Worm (Caenorhabditis elegans) whole organism, young adult: Measurements from ENCODE around the gene Y46G5A.18.
A peak's percentile ranks its signal among the peaks of the same experiment; 100 is the strongest.

Experiments
- B0019.2 ChIP-seq: fragments of 200-800 bp; sonication (Bioruptor generic); conservative IDR thresholded peaks from 2 replicates; pipeline ENCODE4 v1.3.6; 2022; ENCODE audit warnings: missing genetic modification reagents, missing genetic modification characterization, missing compliant biosample characterization
- B0336.3 ChIP-seq: fragments of 200-800 bp; sonication (Bioruptor generic); IDR thresholded peaks from 2 replicates; pipeline ENCODE4 v1.3.6; 2022; ENCODE audit warnings: missing genetic modification characterization, missing compliant biosample characterization
- C17E4.6 ChIP-seq: fragments of 200-800 bp; sonication (Bioruptor generic); IDR thresholded peaks from 2 replicates; pipeline ENCODE4 v1.3.6; 2022; ENCODE audit warnings: missing genetic modification reagents, missing genetic modification characterization, missing compliant biosample characterization
- F10E7.11 ChIP-seq: sonication (generic microtip); optimal IDR thresholded peaks from 2 replicates; lab custom pipeline; 2017; ENCODE audit warnings: mild to moderate bottlenecking, missing genetic modification characterization, moderate library complexity, missing compliant biosample characterization
- F37B4.10 ChIP-seq: fragments of 200-800 bp; sonication (Bioruptor generic); IDR thresholded peaks from 2 replicates; pipeline ENCODE4 v1.3.6; 2022; ENCODE audit warnings: missing genetic modification characterization, missing compliant biosample characterization
- F49E8.2 ChIP-seq: sonication (generic microtip); optimal IDR thresholded peaks from 3 replicates; lab custom pipeline; 2017; ENCODE audit warnings: missing genetic modification characterization, mild to moderate bottlenecking, missing compliant biosample characterization, antibody characterized with exemption, moderate library complexity; ENCODE audit not compliant: insufficient read depth
- F55B11.4 ChIP-seq: sonication (generic microtip); optimal IDR thresholded peaks from 2 replicates; lab custom pipeline; 2016; ENCODE audit warnings: missing compliant biosample characterization, missing genetic modification characterization, borderline replicate concordance; ENCODE audit not compliant: insufficient read depth
- K12H6.12 ChIP-seq: fragments of 200-800 bp; sonication (Bioruptor generic); optimal IDR thresholded peaks from 2 replicates; lab custom pipeline; 2018; ENCODE audit warnings: mild to moderate bottlenecking, missing genetic modification characterization, missing compliant biosample characterization
- T26A5.8 ChIP-seq: sonication (generic microtip); optimal IDR thresholded peaks from 2 replicates; lab custom pipeline; 2016; ENCODE audit warnings: missing genetic modification characterization, missing compliant biosample characterization
- akir-1 ChIP-seq: fragments of 200-800 bp; sonication (Bioruptor generic); optimal IDR thresholded peaks from 2 replicates; lab custom pipeline; 2018; ENCODE audit warnings: mild to moderate bottlenecking, missing genetic modification characterization, moderate library complexity, missing compliant biosample characterization
- ama-1 ChIP-seq, 3 experiments: fragments of 150-350 bp in 1 of 3; sonication (generic microtip) in 2 of 3; optimal IDR thresholded peaks; 2 replicates each; lab custom pipeline; 2014 to 2018; ENCODE audit warnings: missing biosample characterization in 2 of 3, missing genetic modification characterization in 2 of 3, missing genetic modification reagents in 2 of 3
- aptf-2 ChIP-seq: fragments of 200-800 bp; sonication (Bioruptor generic); conservative IDR thresholded peaks from 2 replicates; pipeline ENCODE4 v1.3.6; 2022; ENCODE audit warnings: missing genetic modification reagents, missing genetic modification characterization, missing compliant biosample characterization
- atf-7 ChIP-seq: sonication (generic microtip); optimal IDR thresholded peaks from 2 replicates; lab custom pipeline; 2017; ENCODE audit warnings: mild to moderate bottlenecking, missing genetic modification characterization, missing compliant biosample characterization
- bed-1 ChIP-seq: fragments of 200-800 bp; sonication (Bioruptor generic); IDR thresholded peaks from 2 replicates; pipeline ENCODE4 v1.3.6; 2022; ENCODE audit warnings: missing genetic modification reagents, missing genetic modification characterization, missing compliant biosample characterization
- cebp-1 ChIP-seq, 2 experiments: fragments of 200-800 bp in 1 of 2; sonication (Bioruptor generic) in 1 of 2; sonication (generic microtip) in 1 of 2; IDR thresholded peaks in 1 of 2; optimal IDR thresholded peaks in 1 of 2; 2 replicates each; pipeline versions ENCODE4 v1.3.6 to Lab custom; 2017 to 2022; ENCODE audit warnings: missing compliant biosample characterization in 2 of 2, missing genetic modification characterization in 2 of 2, mild to moderate bottlenecking in 1 of 2, missing genetic modification reagents in 1 of 2, moderate library complexity in 1 of 2
- ceh-27 ChIP-seq: fragments of 200-800 bp; sonication (Bioruptor generic); optimal IDR thresholded peaks from 2 replicates; lab custom pipeline; 2018; ENCODE audit warnings: mild to moderate bottlenecking, missing genetic modification characterization, moderate library complexity, missing compliant biosample characterization
- ceh-40 ChIP-seq: fragments of 200-800 bp; sonication (Bioruptor generic); IDR thresholded peaks from 2 replicates; pipeline ENCODE4 v1.3.6; 2022; ENCODE audit warnings: missing genetic modification characterization, missing compliant biosample characterization
- die-1 ChIP-seq: sonication (generic microtip); optimal IDR thresholded peaks from 2 replicates; lab custom pipeline; 2016; ENCODE audit warnings: missing genotype, mild to moderate bottlenecking, missing genetic modification characterization, missing compliant biosample characterization
- dpff-1 ChIP-seq: sonication (generic microtip); optimal IDR thresholded peaks from 2 replicates; lab custom pipeline; 2017; ENCODE audit warnings: mild to moderate bottlenecking, missing genetic modification characterization, missing compliant biosample characterization
- gei-17 ChIP-seq: fragments of 200-800 bp; sonication (Bioruptor generic); optimal IDR thresholded peaks from 2 replicates; lab custom pipeline; 2018; ENCODE audit warnings: mild to moderate bottlenecking, missing genetic modification characterization, missing compliant biosample characterization
- him-1 ChIP-seq: sonication (generic microtip); optimal IDR thresholded peaks from 2 replicates; lab custom pipeline; 2016; ENCODE audit warnings: missing genotype, missing genetic modification reagents, missing genetic modification characterization, missing compliant biosample characterization
- let-607 ChIP-seq, 2 experiments: fragments of 200-800 bp in 1 of 2; sonication (Bioruptor generic) in 1 of 2; sonication (generic microtip) in 1 of 2; optimal IDR thresholded peaks; 2 replicates each; lab custom pipeline; 2016 to 2018; ENCODE audit warnings: mild to moderate bottlenecking in 2 of 2, missing compliant biosample characterization in 2 of 2, missing genetic modification characterization in 2 of 2, moderate library complexity in 2 of 2, missing genotype in 1 of 2
- lin-35 ChIP-seq, 3 experiments: fragments of 150-350 bp in 2 of 3; sonication (generic microtip) in 1 of 3; optimal IDR thresholded peaks; 2 replicates each; lab custom pipeline; 2014 to 2018; ENCODE audit warnings: missing biosample characterization in 3 of 3, missing genetic modification characterization in 3 of 3, missing genetic modification reagents in 3 of 3
- lin-40 ChIP-seq: sonication (generic microtip); optimal IDR thresholded peaks from 2 replicates; lab custom pipeline; 2016; ENCODE audit warnings: missing genetic modification characterization, mild to moderate bottlenecking, missing compliant biosample characterization, missing genotype, missing genetic modification reagents
- madf-6 ChIP-seq: fragments of 200-800 bp; sonication (Bioruptor generic); IDR thresholded peaks from 2 replicates; pipeline ENCODE4 v1.3.6; 2022; ENCODE audit warnings: missing genetic modification reagents, missing genetic modification characterization, missing compliant biosample characterization
- madf-8 ChIP-seq: fragments of 200-800 bp; sonication (Bioruptor generic); conservative IDR thresholded peaks from 2 replicates; pipeline ENCODE4 v1.3.6; 2022; ENCODE audit warnings: missing genetic modification reagents, missing genetic modification characterization, missing compliant biosample characterization
- mcd-1 ChIP-seq: fragments of 200-800 bp; sonication (Bioruptor generic); IDR thresholded peaks from 2 replicates; pipeline ENCODE4 v1.3.6; 2022; ENCODE audit warnings: missing genetic modification reagents, missing genetic modification characterization, missing compliant biosample characterization
- nfya-2 ChIP-seq: fragments of 200-800 bp; sonication (Bioruptor generic); IDR thresholded peaks from 2 replicates; pipeline ENCODE4 v1.3.6; 2022; ENCODE audit warnings: missing genetic modification reagents, missing genetic modification characterization, missing compliant biosample characterization
- nhr-27 ChIP-seq: fragments of 200-800 bp; sonication (Bioruptor generic); optimal IDR thresholded peaks from 2 replicates; lab custom pipeline; 2018; ENCODE audit warnings: mild to moderate bottlenecking, missing genetic modification characterization, moderate library complexity, missing compliant biosample characterization
- nhr-90 ChIP-seq: sonication (generic microtip); optimal IDR thresholded peaks from 2 replicates; lab custom pipeline; 2016; ENCODE audit warnings: missing genotype, mild to moderate bottlenecking, missing genetic modification characterization, missing compliant biosample characterization
- rpc-1 ChIP-seq, 2 experiments: fragments of 150-350 bp in 1 of 2; sonication (generic microtip) in 1 of 2; optimal IDR thresholded peaks; 2 replicates each; lab custom pipeline; 2014 to 2018; ENCODE audit warnings: missing biosample characterization in 1 of 2, missing genetic modification characterization in 1 of 2, missing genetic modification reagents in 1 of 2, missing genotype in 1 of 2
- snpc-3.4 ChIP-seq: sonication (generic microtip); optimal IDR thresholded peaks from 2 replicates; lab custom pipeline; 2017; ENCODE audit warnings: missing genetic modification characterization, mild to moderate bottlenecking, missing compliant biosample characterization, antibody characterized with exemption, moderate library complexity, missing genotype, missing genetic modification reagents
- somi-1 ChIP-seq: fragments of 200-800 bp; sonication (Bioruptor generic); optimal IDR thresholded peaks from 2 replicates; lab custom pipeline; 2018; ENCODE audit warnings: mild to moderate bottlenecking, missing genetic modification characterization, missing compliant biosample characterization
- tbp1 ChIP-seq: fragments of 200-800 bp; sonication (Bioruptor generic); optimal IDR thresholded peaks from 2 replicates; lab custom pipeline; 2018; ENCODE audit warnings: mild to moderate bottlenecking, missing genetic modification characterization, missing compliant biosample characterization
- unc-130 ChIP-seq: sonication (generic microtip); optimal IDR thresholded peaks from 2 replicates; lab custom pipeline; 2016; ENCODE audit warnings: missing genetic modification reagents, missing genetic modification characterization, missing compliant biosample characterization
- unc-62 ChIP-seq: fragments of 150-350 bp; optimal IDR thresholded peaks from 2 replicates; lab custom pipeline; 2014; ENCODE audit warnings: missing biosample characterization, missing genetic modification reagents, missing genetic modification characterization
- zfh-2 ChIP-seq: fragments of 200-800 bp; sonication (Bioruptor generic); conservative IDR thresholded peaks from 2 replicates; pipeline ENCODE4 v1.3.6; 2022; ENCODE audit warnings: missing genetic modification reagents, missing genetic modification characterization, missing compliant biosample characterization
- zim-3 ChIP-seq: sonication (generic microtip); optimal IDR thresholded peaks from 2 replicates; lab custom pipeline; 2017; ENCODE audit warnings: mild to moderate bottlenecking, missing genetic modification characterization, moderate library complexity, missing compliant biosample characterization
- ztf-25 ChIP-seq: fragments of 200-800 bp; sonication (Bioruptor generic); IDR thresholded peaks from 2 replicates; pipeline ENCODE4 v1.3.6; 2022; ENCODE audit warnings: missing genetic modification reagents, missing genetic modification characterization, missing compliant biosample characterization
- ztf-26 ChIP-seq: sonication (generic microtip); optimal IDR thresholded peaks from 2 replicates; lab custom pipeline; 2017; ENCODE audit warnings: missing genetic modification characterization, missing compliant biosample characterization
- ztf-28 ChIP-seq: fragments of 200-800 bp; sonication (Bioruptor generic); IDR thresholded peaks from 2 replicates; pipeline ENCODE4 v1.3.6; 2022; ENCODE audit warnings: missing genetic modification reagents, missing genetic modification characterization, missing compliant biosample characterization

Y46G5A.18 gene

DNA sequence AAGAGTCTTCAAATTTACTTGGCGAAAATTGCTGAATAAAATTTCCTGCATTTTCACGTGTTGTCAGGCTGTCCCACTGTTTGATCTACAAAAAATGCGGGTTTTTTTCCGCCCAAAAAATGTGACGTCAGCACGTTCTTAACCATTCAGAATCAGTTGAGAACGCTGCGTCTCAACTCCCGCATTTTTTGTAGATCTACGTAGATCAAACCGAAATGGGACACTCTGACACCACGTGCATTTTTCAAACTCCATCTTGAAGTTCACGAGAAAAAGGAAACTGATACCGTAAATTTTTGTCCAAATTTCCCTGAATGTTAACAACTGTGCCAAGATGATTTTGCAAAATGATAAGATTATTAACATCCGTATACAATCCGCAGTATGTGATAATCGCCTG, 8.2 kb upstream of the Y46G5A.18 start:
- no peak for TF ChIP-seq gei-17 (GFP tag; lab: Kevin White, UChicago)
- TF ChIP-seq unc-62 (GFP tag; lab: Kevin White, UChicago), result no peak
- TF ChIP-seq akir-1 (GFP tag; lab: Kevin White, UChicago), result no peak
- no peak for TF ChIP-seq ztf-25 (GFP tag; lab: Robert Waterston, UW)
- TF ChIP-seq T26A5.8 (tag; lab: Kevin White, UChicago), result no peak
- no peak for TF ChIP-seq lin-40
- no peak for TF ChIP-seq dpff-1 (tag; lab: Kevin White, UChicago)
- no peak for TF ChIP-seq ceh-40
- no peak for TF ChIP-seq madf-6 (GFP tag; lab: Robert Waterston, UW)
- TF ChIP-seq F55B11.4 (tag; lab: Kevin White, UChicago), result no peak
- no peak for TF ChIP-seq snpc-3.4 (tag; lab: Kevin White, UChicago)
- no peak for TF ChIP-seq B0019.2 (GFP tag; lab: Robert Waterston, UW)
- TF ChIP-seq atf-7 (tag; lab: Kevin White, UChicago), result no peak

DNA sequence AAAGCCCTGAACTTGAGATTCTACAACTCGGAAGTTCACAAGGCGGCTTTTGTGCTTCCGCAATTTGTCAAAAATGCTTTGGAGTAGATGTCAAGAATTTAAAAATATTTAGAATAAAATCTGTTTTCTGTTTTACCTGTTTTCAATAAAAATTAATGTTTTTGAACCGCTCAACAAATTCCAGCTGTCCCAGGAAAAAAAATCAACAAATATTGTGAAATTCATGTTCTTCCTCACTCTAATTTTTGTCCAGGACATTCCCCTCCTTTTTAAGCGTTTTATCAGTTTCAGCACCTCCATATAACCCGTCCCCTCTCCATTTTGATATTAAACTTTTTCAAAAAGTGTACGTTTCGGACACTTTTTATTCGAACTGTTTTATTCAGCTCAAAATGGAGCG, 5.6 kb upstream of the Y46G5A.18 start, which contains the start of gene Y46G5A.20:
Gene Y46G5A.20, plus strand, starts transcription at position 301 of the 400 bp plus-strand sequence.
- TF ChIP-seq cebp-1 (GFP tag; IDR thresholded peaks at IDR 0.05; lab: Robert Waterston, UW) (no peak), cebp-1 (tag; optimal IDR thresholded peaks at IDR 0.05; lab: Kevin White, UChicago) (peak; percentile 42), somi-1 (GFP tag; lab: Kevin White, UChicago) (no peak), die-1 (tag; lab: Kevin White, UChicago) (no peak)

DNA sequence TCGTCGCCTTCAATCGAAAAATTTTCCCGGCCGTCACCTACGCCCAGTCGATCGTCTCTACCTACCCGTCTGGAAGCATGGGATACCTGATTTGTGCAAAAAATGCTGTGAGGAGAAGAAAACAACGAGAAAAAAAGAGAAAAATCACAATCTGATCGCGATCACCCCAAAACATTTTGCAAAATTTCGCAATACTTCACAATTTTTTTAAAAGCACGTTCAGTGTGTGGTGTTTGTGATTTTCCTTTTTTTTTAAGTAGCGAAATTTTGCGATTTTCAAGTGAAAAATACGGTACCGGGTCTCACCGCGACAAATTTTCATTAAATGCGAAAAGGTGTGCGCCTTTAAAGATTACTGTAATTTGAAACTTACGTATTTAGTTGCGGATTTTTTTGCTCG, 4.7 kb upstream of the Y46G5A.18 start:
- TF ChIP-seq cebp-1 (GFP tag; IDR thresholded peaks at IDR 0.05; lab: Robert Waterston, UW) (peak; percentile 71; the same call in 1 of the 2 replicates), cebp-1 (tag; optimal IDR thresholded peaks at IDR 0.05; lab: Kevin White, UChicago) (peak; percentile 94), K12H6.12 (tag; lab: Kevin White, UChicago) (no peak), snpc-3.4 (tag; lab: Kevin White, UChicago) (no peak), C17E4.6 (GFP tag; lab: Robert Waterston, UW) (no peak), nfya-2 (GFP tag; lab: Robert Waterston, UW) (no peak), madf-8 (GFP tag; lab: Robert Waterston, UW) (no peak)
- TF ChIP-seq, all 124 proteins: peak for 1

DNA sequence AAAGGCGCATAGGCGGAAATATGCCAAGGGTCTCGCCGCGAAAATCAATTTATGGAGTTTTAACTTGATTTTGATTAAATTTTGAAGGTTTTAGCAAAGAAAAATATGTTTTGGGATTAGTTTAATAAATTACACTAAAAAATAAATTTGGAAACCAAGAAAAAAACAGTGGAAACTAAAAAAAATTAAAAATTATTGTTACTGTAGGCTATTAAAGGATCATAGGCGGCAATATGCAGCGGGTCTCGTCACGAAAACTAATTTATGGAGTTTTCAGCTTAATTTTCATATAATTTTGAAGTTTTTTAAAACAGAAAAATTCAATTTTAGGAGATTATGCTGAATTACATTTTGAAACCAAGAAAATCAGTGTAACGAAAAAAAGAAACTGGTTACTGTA, 3.7 kb upstream of the Y46G5A.18 start:
- TF ChIP-seq rpc-1 (optimal IDR thresholded peaks at IDR 0.05; lab: Kevin White, UChicago) (no peak), rpc-1 (tag; optimal IDR thresholded peaks at IDR 0.05; lab: Kevin White, UChicago) (no peak), let-607 (tag; optimal IDR thresholded peaks at IDR 0.05; lab: Kevin White, UChicago) (no peak), F49E8.2 (tag; lab: Kevin White, UChicago) (peak; percentile 20), lin-35 (GFP tag; optimal IDR thresholded peaks at IDR 0.05; lab: Kevin White, UChicago) (no peak), somi-1 (GFP tag; lab: Kevin White, UChicago) (no peak), ama-1 (optimal IDR thresholded peaks at IDR 0.05; lab: Kevin White, UChicago) (no peak), ama-1 (GFP tag; optimal IDR thresholded peaks at IDR 0.05; lab: Kevin White, UChicago) (no peak), C17E4.6 (GFP tag; lab: Robert Waterston, UW) (no peak), him-1 (tag; lab: Kevin White, UChicago) (peak; percentile 13), B0336.3 (GFP tag; lab: Robert Waterston, UW) (no peak), tbp1 (peak; percentile 17), zim-3 (tag; lab: Kevin White, UChicago) (no peak), ztf-28 (no peak), ztf-26 (tag; lab: Kevin White, UChicago) (no peak), mcd-1 (GFP tag; lab: Robert Waterston, UW) (0 out of 2 replicates have a peak, but pooled peaks have one; percentile 17), F37B4.10 (GFP tag; lab: Robert Waterston, UW) (no peak), bed-1 (GFP tag; lab: Robert Waterston, UW) (no peak), nhr-27 (no peak), ceh-27 (no peak), B0019.2 (GFP tag; lab: Robert Waterston, UW) (no peak), F10E7.11 (tag; lab: Kevin White, UChicago) (no peak), aptf-2 (no peak), nhr-90 (tag; lab: Kevin White, UChicago) (no peak), zfh-2 (GFP tag; lab: Robert Waterston, UW) (no peak), unc-130 (peak; percentile 14)
